Worm (Caenorhabditis elegans): ENCODE measurements around the gene npp-9.

The npp-9 gene

DNA sequence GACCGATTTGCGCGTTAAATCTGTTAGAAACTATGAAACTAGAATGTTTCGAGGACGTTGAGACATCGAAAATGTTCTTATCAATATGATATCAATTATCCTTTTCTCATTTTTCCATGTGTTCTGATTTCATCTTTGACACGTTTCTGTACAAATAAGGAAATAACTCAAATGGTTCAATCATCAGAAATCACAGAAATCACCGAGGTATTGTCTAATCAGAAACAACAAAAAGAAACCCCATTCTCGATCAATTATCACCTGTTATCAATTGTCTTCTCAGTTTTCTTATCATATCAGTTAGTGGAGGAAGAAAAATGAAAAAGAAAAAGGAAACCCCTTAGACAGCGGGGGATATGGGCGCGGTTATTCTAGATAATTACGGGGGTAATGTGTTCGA, 30.9 kb upstream of the npp-9 start:
- TF ChIP-seq ztf-11 (tag; optimal IDR thresholded peaks at IDR 0.05) (no peak), egl-5 (tag; optimal IDR thresholded peaks at IDR 0.05) (no peak), nhr-11 (tag; optimal IDR thresholded peaks at IDR 0.05) (no peak), elt-1 (tag; optimal IDR thresholded peaks at IDR 0.05) (no peak), lin-15B (tag; optimal IDR thresholded peaks at IDR 0.05) (no peak), ceh-16 (tag; optimal IDR thresholded peaks at IDR 0.05) (no peak), elt-3 (tag; optimal IDR thresholded peaks at IDR 0.05) (peak; percentile 4 to 89 (median 28)), ama-1 (optimal IDR thresholded peaks at IDR 0.05) (no peak), eor-1 (tag; optimal IDR thresholded peaks at IDR 0.05) (no peak), pqm-1 (tag; optimal IDR thresholded peaks at IDR 0.05) (peak; percentile 23), nhr-43 (tag; optimal IDR thresholded peaks at IDR 0.05; ENCODE audit: poor library complexity, severe bottlenecking) (peak; percentile 61), snpc-4 (tag; optimal IDR thresholded peaks at IDR 0.05) (no peak), aly-2 (tag; optimal IDR thresholded peaks at IDR 0.05) (no peak), R02D3.7 (tag; optimal IDR thresholded peaks at IDR 0.05) (no peak), ceh-28 (tag; optimal IDR thresholded peaks at IDR 0.05) (peak; percentile 61), unc-62 (GFP tag; optimal IDR thresholded peaks at IDR 0.05) (no peak), nfya-1 (tag; optimal IDR thresholded peaks at IDR 0.05; ENCODE audit: insufficient read depth) (no peak), mdl-1 (tag; optimal IDR thresholded peaks at IDR 0.05) (no peak), elt-2 (tag; optimal IDR thresholded peaks at IDR 0.05) (peak; percentile 51), lsy-12 (tag; optimal IDR thresholded peaks at IDR 0.05) (no peak), lin-39 (tag; optimal IDR thresholded peaks at IDR 0.05) (no peak), nhr-77 (tag; optimal IDR thresholded peaks at IDR 0.05) (no peak), nhr-23 (tag; optimal IDR thresholded peaks at IDR 0.05) (peak; percentile 88)

DNA sequence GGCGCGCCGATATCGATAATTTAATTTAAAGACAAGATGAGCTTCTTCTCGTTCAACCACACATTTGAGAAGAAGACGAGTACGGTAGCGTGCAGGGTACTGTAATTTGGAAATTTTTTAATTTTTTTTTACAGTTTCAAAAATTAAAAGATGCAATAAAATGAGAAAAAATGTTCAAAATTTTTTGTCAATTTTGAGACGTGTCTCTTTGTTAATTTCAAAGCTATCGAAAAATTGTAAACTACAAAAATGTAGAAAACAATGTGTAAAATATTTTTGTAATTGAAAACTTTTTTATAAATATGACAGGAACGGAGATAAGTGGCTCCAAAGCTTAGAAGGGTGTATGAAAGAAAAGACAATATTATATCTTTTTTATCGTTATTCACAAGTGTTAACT, 27.1 kb upstream of the npp-9 start, which contains the start of gene K01A11.1:
Gene K01A11.1 (minus strand): TSS at position 101 of the 400 bp plus-strand sequence.
- TF ChIP-seq nhr-25 (tag; optimal IDR thresholded peaks at IDR 0.05) (no peak), elt-1 (tag; optimal IDR thresholded peaks at IDR 0.05) (no peak), skn-1 (tag; optimal IDR thresholded peaks at IDR 0.05) (no peak), ztf-4 (tag; optimal IDR thresholded peaks at IDR 0.05) (no peak), unc-39 (tag; optimal IDR thresholded peaks at IDR 0.05) (no peak), egl-27 (tag; optimal IDR thresholded peaks at IDR 0.05) (no peak), zag-1 (tag; optimal IDR thresholded peaks at IDR 0.05) (no peak), fos-1 (tag; optimal IDR thresholded peaks at IDR 0.05) (no peak)

DNA sequence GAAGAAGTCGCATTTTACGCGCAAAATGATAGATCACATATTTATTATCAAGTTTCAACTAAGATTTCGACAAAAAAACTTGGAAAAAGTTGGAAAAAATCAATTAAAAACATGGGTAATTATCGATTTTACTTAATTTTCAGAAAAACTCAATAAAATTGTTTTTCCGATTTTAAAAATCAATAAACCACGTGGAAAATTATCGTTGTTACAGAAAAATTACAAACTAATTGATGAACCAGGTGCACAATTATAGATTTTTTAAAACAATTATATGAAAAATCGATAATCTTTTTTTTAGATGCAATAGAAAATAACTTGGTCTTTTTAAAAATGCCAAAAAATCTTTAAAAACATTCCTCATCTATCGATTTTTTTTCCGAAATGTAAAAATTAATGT, 26.4 kb upstream of the npp-9 start:
- no peak for TF ChIP-seq lin-15B (tag; optimal IDR thresholded peaks at IDR 0.05)
- no peak for TF ChIP-seq fkh-2 (tag; optimal IDR thresholded peaks at IDR 0.05)
- TF ChIP-seq nhr-11 (tag; optimal IDR thresholded peaks at IDR 0.05), result no peak
- TF ChIP-seq zag-1 (tag; optimal IDR thresholded peaks at IDR 0.05), result no peak
- TF ChIP-seq lin-39 (tag; optimal IDR thresholded peaks at IDR 0.05), result no peak
- TF ChIP-seq ceh-28 (tag; optimal IDR thresholded peaks at IDR 0.05), result peak; percentile 67
- TF ChIP-seq egl-27 (tag; optimal IDR thresholded peaks at IDR 0.05), result no peak

DNA sequence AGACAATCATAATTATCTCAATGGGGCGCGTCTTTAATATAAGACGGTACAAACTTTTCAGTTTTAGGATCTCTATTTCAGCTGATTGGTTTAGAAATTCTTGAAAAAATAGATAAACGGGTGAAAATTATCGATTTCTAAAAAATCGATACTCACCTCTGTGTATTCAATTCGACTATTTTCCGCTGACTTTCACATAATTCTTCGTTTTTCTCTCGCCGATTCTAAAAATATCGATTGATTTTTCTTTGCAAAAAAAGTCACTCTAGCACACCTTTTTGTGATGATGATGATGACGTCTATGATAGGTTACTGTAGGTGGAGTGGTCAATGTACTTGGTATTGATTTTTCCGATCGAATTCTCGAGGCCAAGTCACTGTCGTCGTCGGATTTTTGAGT, 25.5 kb upstream of the npp-9 start:
- TF ChIP-seq egl-27 (tag; optimal IDR thresholded peaks at IDR 0.05) (no peak), nhr-237 (tag; optimal IDR thresholded peaks at IDR 0.05) (no peak), ceh-28 (tag; optimal IDR thresholded peaks at IDR 0.05) (peak; percentile 76)

DNA sequence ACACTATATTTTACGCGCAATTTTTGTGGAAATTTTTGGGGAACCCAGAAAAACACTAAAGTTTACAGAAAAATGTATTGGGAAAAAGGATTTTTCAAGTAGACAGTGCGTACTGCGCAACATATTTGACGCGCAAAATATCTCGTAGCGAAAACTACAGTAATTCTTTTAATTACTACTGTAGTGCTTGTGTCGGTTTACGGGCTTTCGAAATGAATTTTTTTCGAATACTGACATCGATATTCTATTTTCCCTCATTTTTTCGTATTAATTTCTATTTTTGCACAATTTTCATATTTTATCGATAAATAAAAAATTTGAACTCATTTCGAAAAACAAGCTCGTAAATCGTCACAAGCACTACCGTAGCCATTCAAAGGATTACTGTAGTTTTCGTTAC, 24.3 kb upstream of the npp-9 start:
- TF ChIP-seq jun-1 (tag; optimal IDR thresholded peaks at IDR 0.05) (no peak), nhr-11 (tag; optimal IDR thresholded peaks at IDR 0.05) (no peak), unc-62 (GFP tag; optimal IDR thresholded peaks at IDR 0.05) (no peak), fos-1 (tag; optimal IDR thresholded peaks at IDR 0.05) (no peak), pha-4 (tag; optimal IDR thresholded peaks at IDR 0.05) (no peak), skn-1 (tag; optimal IDR thresholded peaks at IDR 0.05) (no peak), lin-39 (tag; optimal IDR thresholded peaks at IDR 0.05) (no peak), zag-1 (tag; optimal IDR thresholded peaks at IDR 0.05) (no peak), ztf-4 (tag; optimal IDR thresholded peaks at IDR 0.05) (no peak), mml-1 (tag; optimal IDR thresholded peaks at IDR 0.05) (no peak), tbx-2 (tag; optimal IDR thresholded peaks at IDR 0.05) (no peak), ama-1 (optimal IDR thresholded peaks at IDR 0.05) (no peak), pqm-1 (tag; optimal IDR thresholded peaks at IDR 0.05) (no peak), R02D3.7 (tag; optimal IDR thresholded peaks at IDR 0.05) (no peak), fkh-10 (GFP tag; optimal IDR thresholded peaks at IDR 0.05) (no peak)
